Fruit fly (Drosophila melanogaster) whole organism, prepupa: ENCODE results near the gene Rpn1.

ENCODE experiments used
- CG10631 ChIP-seq: fragments of 200-800 bp; sonication (Bioruptor generic); optimal IDR thresholded peaks from 2 replicates; lab custom pipeline; 2016; ENCODE audit warnings: missing biosample characterization, missing genetic modification characterization
- CG10669 ChIP-seq: fragments of 200-800 bp; sonication (Bioruptor generic); optimal IDR thresholded peaks from 3 replicates; lab custom pipeline; 2018; ENCODE audit warnings: missing biosample characterization, mild to moderate bottlenecking, missing genetic modification characterization, moderate library complexity
- CG11762 ChIP-seq: fragments of 200-800 bp; sonication (Bioruptor generic); optimal IDR thresholded peaks from 3 replicates; lab custom pipeline; 2016; ENCODE audit warnings: missing biosample characterization, missing genetic modification characterization; ENCODE audit not compliant: insufficient read depth
- CG34406 ChIP-seq: fragments of 200-800 bp; sonication (Bioruptor generic); optimal IDR thresholded peaks from 3 replicates; lab custom pipeline; 2016; ENCODE audit warnings: missing biosample characterization, missing genetic modification characterization
- CG6792 ChIP-seq: fragments of 200-800 bp; sonication (Bioruptor generic); optimal IDR thresholded peaks from 3 replicates; lab custom pipeline; 2016; ENCODE audit warnings: missing biosample characterization, missing genetic modification characterization
- Hr39 ChIP-seq: fragments of 200-800 bp; sonication (Bioruptor generic); optimal IDR thresholded peaks from 2 replicates; lab custom pipeline; 2016; ENCODE audit warnings: missing biosample characterization, missing genetic modification characterization
- Lpt ChIP-seq: fragments of 200-800 bp; sonication (Bioruptor generic); optimal IDR thresholded peaks from 3 replicates; lab custom pipeline; 2016; ENCODE audit warnings: missing biosample characterization, missing genetic modification characterization
- OdsH ChIP-seq: fragments of 200-800 bp; sonication (Bioruptor generic); optimal IDR thresholded peaks from 3 replicates; lab custom pipeline; 2016; ENCODE audit warnings: missing biosample characterization, missing genetic modification characterization
- Smox ChIP-seq: fragments of 200-800 bp; sonication (Bioruptor generic); optimal IDR thresholded peaks from 3 replicates; lab custom pipeline; 2016; ENCODE audit warnings: missing biosample characterization, missing genetic modification characterization
- Sox102F ChIP-seq: fragments of 200-800 bp; sonication (Bioruptor generic); optimal IDR thresholded peaks from 2 replicates; lab custom pipeline; 2016; ENCODE audit warnings: missing biosample characterization, mild to moderate bottlenecking, missing genetic modification characterization
- eg ChIP-seq: fragments of 200-800 bp; sonication (Bioruptor generic); IDR thresholded peaks from 3 replicates; pipeline ENCODE4 v1.3.6; 2022; ENCODE audit warnings: missing biosample characterization, missing genetic modification characterization
- esn ChIP-seq: fragments of 200-800 bp; sonication (Bioruptor generic); optimal IDR thresholded peaks from 2 replicates; lab custom pipeline; 2016; ENCODE audit warnings: missing biosample characterization, mild to moderate bottlenecking, missing genetic modification characterization, moderate library complexity
- fd85E ChIP-seq: fragments of 200-800 bp; sonication (Bioruptor generic); optimal IDR thresholded peaks from 3 replicates; lab custom pipeline; 2016; ENCODE audit warnings: missing biosample characterization, missing genetic modification characterization
- spab ChIP-seq: fragments of 200-800 bp; sonication (Bioruptor generic); optimal IDR thresholded peaks from 2 replicates; lab custom pipeline; 2017; ENCODE audit warnings: missing biosample characterization, mild to moderate bottlenecking, missing genetic modification characterization, missing genetic modification reagents

dm6 chr3L:19867238-19867637 is 47.6 kb upstream of the Rpn1 start:
- no peak for TF ChIP-seq OdsH (GFP tag; lab: Kevin White, UChicago)
- TF ChIP-seq CG34406 = no peak
- TF ChIP-seq Sox102F = no peak
- TF ChIP-seq Hr39 (GFP tag; lab: Kevin White, UChicago) = no peak
- TF ChIP-seq CG10631 (GFP tag; lab: Kevin White, UChicago) = no peak
- no peak for TF ChIP-seq Lpt (GFP tag; lab: Kevin White, UChicago)
- TF ChIP-seq CG10669 (GFP tag; lab: Kevin White, UChicago) = no peak
- TF ChIP-seq CG11762 (GFP tag; lab: Kevin White, UChicago) = no peak
- no peak for TF ChIP-seq spab (GFP tag; lab: Kevin White, UChicago)
- TF ChIP-seq fd85E (GFP tag; lab: Kevin White, UChicago) = no peak
- no peak for TF ChIP-seq CG6792 (GFP tag; lab: Kevin White, UChicago)
- no peak for TF ChIP-seq esn (GFP tag; lab: Kevin White, UChicago)
- TF ChIP-seq Smox (GFP tag; lab: Kevin White, UChicago) = no peak
- no peak for TF ChIP-seq eg
